Worm (Caenorhabditis elegans) whole organism, L1 larva: ENCODE data around the gene nex-2.

ENCODE experiments used
- aly-2 ChIP-seq: fragments of 150-350 bp; optimal IDR thresholded peaks from 2 replicates; lab custom pipeline; 2014; ENCODE audit warnings: missing biosample characterization, missing genetic modification characterization
- blmp-1 ChIP-seq: fragments of 150-350 bp; optimal IDR thresholded peaks from 2 replicates; lab custom pipeline; 2014; ENCODE audit warnings: missing biosample characterization, missing genetic modification characterization
- elt-3 ChIP-seq, 6 experiments: fragments of 150-350 bp in 1 of 6; sonication (generic microtip); optimal IDR thresholded peaks; 2 replicates each; lab custom pipeline; 2017 to 2018; ENCODE audit warnings: missing biosample characterization in 6 of 6, missing genetic modification characterization in 6 of 6, inconsistent platforms in 1 of 6
- fkh-10 ChIP-seq: sonication (generic microtip); optimal IDR thresholded peaks from 2 replicates; lab custom pipeline; 2017; ENCODE audit warnings: missing biosample characterization, missing genetic modification reagents, missing genetic modification characterization
- lin-15B ChIP-seq: fragments of 150-350 bp; sonication (generic microtip); optimal IDR thresholded peaks from 3 replicates; lab custom pipeline; 2014; ENCODE audit warnings: missing biosample characterization, missing genetic modification characterization
- nhr-11 ChIP-seq: fragments of 150-350 bp; optimal IDR thresholded peaks from 2 replicates; lab custom pipeline; 2014; ENCODE audit warnings: missing biosample characterization, missing genetic modification characterization
- nhr-237 ChIP-seq: fragments of 150-350 bp; optimal IDR thresholded peaks from 2 replicates; lab custom pipeline; 2014; ENCODE audit warnings: missing biosample characterization, missing genetic modification characterization
- nhr-76 ChIP-seq: sonication (generic microtip); optimal IDR thresholded peaks from 2 replicates; lab custom pipeline; 2017; ENCODE audit warnings: missing biosample characterization, missing genetic modification characterization
- rnt-1 ChIP-seq: sonication (generic microtip); optimal IDR thresholded peaks from 2 replicates; lab custom pipeline; 2016; ENCODE audit warnings: mild to moderate bottlenecking, missing genetic modification characterization, moderate library complexity, missing compliant biosample characterization
- snpc-4 ChIP-seq: fragments of 150-350 bp; optimal IDR thresholded peaks from 2 replicates; lab custom pipeline; 2014; ENCODE audit warnings: missing biosample characterization, missing genetic modification characterization
- swsn-7 ChIP-seq: sonication (generic microtip); optimal IDR thresholded peaks from 2 replicates; lab custom pipeline; 2016; ENCODE audit warnings: missing genetic modification characterization, missing compliant biosample characterization

DNA sequence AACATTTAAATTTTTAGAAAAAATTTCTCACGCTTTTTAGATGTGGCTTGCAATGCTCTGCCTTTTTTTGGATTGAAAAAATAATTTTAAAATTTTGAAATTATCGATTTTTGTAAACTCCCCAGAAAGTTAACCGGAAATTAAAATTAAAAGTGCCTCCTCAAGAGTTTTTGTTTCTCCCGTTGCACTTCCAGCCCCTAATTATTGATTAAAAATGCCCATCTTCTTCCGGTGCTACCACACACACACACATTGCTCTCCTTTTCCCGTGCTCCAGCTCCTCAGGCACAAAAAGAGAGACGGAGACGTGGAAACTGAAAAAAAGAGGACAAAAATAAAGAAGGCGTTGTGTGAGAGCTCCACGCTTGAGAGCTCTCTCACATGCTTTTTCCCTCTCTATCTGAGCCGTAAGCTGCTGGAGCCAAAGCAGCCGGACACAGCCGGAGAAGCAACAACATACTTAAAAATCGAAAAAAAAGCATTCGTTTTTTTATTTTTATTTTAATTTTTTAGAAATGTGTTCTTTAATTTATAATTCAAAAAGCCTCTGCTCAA, 37.2 kb upstream of the nex-2 start:
- TF ChIP-seq aly-2 (tag; lab: Kevin White, UChicago) (no peak), swsn-7 (tag; lab: Kevin White, UChicago) (peak; percentile 11), nhr-11 (tag; lab: Kevin White, UChicago) (no peak), nhr-76 (tag; lab: Kevin White, UChicago) (no peak), lin-15B (tag; lab: Kevin White, UChicago) (no peak), rnt-1 (tag; lab: Kevin White, UChicago) (no peak), nhr-237 (tag; lab: Kevin White, UChicago) (no peak), snpc-4 (tag; lab: Kevin White, UChicago) (no peak), fkh-10 (no peak), blmp-1 (tag; lab: Kevin White, UChicago) (no peak), elt-3 (tag; optimal IDR thresholded peaks at IDR 0.05; lab: Kevin White, UChicago) (no peak)
